Worm (Caenorhabditis elegans): ENCODE data around the gene Y43B11AL.1.

Gene Y43B11AL.1

ce11 chrIV:7084632-7085160 lies 19.6 kb downstream of the Y43B11AL.1 start, which contains the start of gene rps-4 (continued):
- TF ChIP-seq nhr-47 (tag; optimal IDR thresholded peaks at IDR 0.05) (peak; percentile 92), egl-27 (tag; optimal IDR thresholded peaks at IDR 0.05) (no peak), skn-1 (tag; optimal IDR thresholded peaks at IDR 0.05) (peak; percentile 92), efl-1 (optimal IDR thresholded peaks at IDR 0.05) (peak; percentile 88 to 91), efl-1 (GFP tag; optimal IDR thresholded peaks at IDR 0.05 in 1 of 2) (peak; percentile 83 to 97), lsy-2 (tag; optimal IDR thresholded peaks at IDR 0.05) (peak; percentile 91 to 95), unc-86 (tag; optimal IDR thresholded peaks at IDR 0.05) (peak; percentile 83), sox-4 (tag; optimal IDR thresholded peaks at IDR 0.05) (peak; percentile 70), ceh-63 (GFP tag; optimal IDR thresholded peaks at IDR 0.05) (no peak), snpc-4 (tag; optimal IDR thresholded peaks at IDR 0.05) (peak; percentile 81), fkh-10 (GFP tag; optimal IDR thresholded peaks at IDR 0.05) (peak; percentile 66), lin-14 (GFP tag; optimal IDR thresholded peaks at IDR 0.05) (peak; percentile 96), ceh-90 (tag; optimal IDR thresholded peaks at IDR 0.05) (peak; percentile 58), lin-35 (GFP tag; optimal IDR thresholded peaks at IDR 0.05) (peak; percentile 91 to 93), nhr-76 (tag; optimal IDR thresholded peaks at IDR 0.05) (no peak), sup-37 (GFP tag; optimal IDR thresholded peaks at IDR 0.05) (peak; percentile 72), nhr-85 (tag) (peak; percentile 90), elt-2 (tag; optimal IDR thresholded peaks at IDR 0.05) (peak; percentile 75), efl-3 (GFP tag; optimal IDR thresholded peaks at IDR 0.05) (no peak), unc-62 (GFP tag; optimal IDR thresholded peaks at IDR 0.05) (no peak), lin-39 (tag; optimal IDR thresholded peaks at IDR 0.05) (peak; percentile 59), ama-1 (optimal IDR thresholded peaks at IDR 0.05) (peak; percentile 19), nhr-90 (tag; optimal IDR thresholded peaks at IDR 0.05; ENCODE audit: poor library complexity) (peak; percentile 89), ceh-8 (GFP tag; optimal IDR thresholded peaks at IDR 0.05) (peak; percentile 74), fkh-4 (tag; optimal IDR thresholded peaks at IDR 0.05; ENCODE audit: borderline replicate concordance) (peak; percentile 26), unc-130 (tag; optimal IDR thresholded peaks at IDR 0.05) (peak; percentile 81), irx-1 (tag; optimal IDR thresholded peaks at IDR 0.05) (peak; percentile 78), pax-3 (tag; optimal IDR thresholded peaks at IDR 0.05) (peak; percentile 68), egl-13 (tag; optimal IDR thresholded peaks at IDR 0.05) (peak; percentile 82), snu-23 (GFP tag; optimal IDR thresholded peaks at IDR 0.05) (peak; percentile 95), isw-1 (GFP tag; IDR thresholded peaks at IDR 0.05) (peak; percentile 90), nhr-77 (tag; optimal IDR thresholded peaks at IDR 0.05) (peak; percentile 86), mep-1 (tag; optimal IDR thresholded peaks at IDR 0.05) (peak; percentile 96), pqm-1 (tag; optimal IDR thresholded peaks at IDR 0.05) (no peak), nhr-237 (tag; optimal IDR thresholded peaks at IDR 0.05) (peak; percentile 71), dpl-1 (GFP tag; optimal IDR thresholded peaks at IDR 0.05) (peak; percentile 82 to 87 (median 83)), blmp-1 (tag; optimal IDR thresholded peaks at IDR 0.05) (peak; percentile 69), sptf-1 (tag; optimal IDR thresholded peaks at IDR 0.05) (no peak), zag-1 (tag; optimal IDR thresholded peaks at IDR 0.05) (no peak), ces-1 (GFP tag; optimal IDR thresholded peaks at IDR 0.05) (no peak), tlp-1 (tag; optimal IDR thresholded peaks at IDR 0.05) (no peak), nhr-19 (GFP tag; conservative IDR thresholded peaks at IDR 0.05) (peak; percentile 94), fkh-8 (tag; optimal IDR thresholded peaks at IDR 0.05) (peak; percentile 90), ztf-11 (tag; optimal IDR thresholded peaks at IDR 0.05) (peak in 1 of 2 experiments; percentile 74), vab-15 (tag; optimal IDR thresholded peaks at IDR 0.05) (no peak)

All from whole organism, L1 larva.